Worm (Caenorhabditis elegans): ENCODE data around the gene set-8.

The set-8 gene

ce11 chrX:13477356-13477755, 30.8 kb downstream of the set-8 start, which contains the start of gene efn-3:
TSS of gene efn-3 (minus strand) at chrX:13477456.
- no peak for TF ChIP-seq hrde-1 (tag; optimal IDR thresholded peaks at IDR 0.05; ENCODE audit: borderline replicate concordance)

- TF ChIP-seq attf-6 (GFP tag; IDR thresholded peaks at IDR 0.05) = no peak
- no peak for TF ChIP-seq aptf-2 (GFP tag; conservative IDR thresholded peaks at IDR 0.05)
- TF ChIP-seq let-607 (tag; optimal IDR thresholded peaks at IDR 0.05) = no peak
- TF ChIP-seq snpc-1.3 (tag; optimal IDR thresholded peaks at IDR 0.05; ENCODE audit: insufficient read depth) = no peak
- TF ChIP-seq ets-4 (GFP tag; optimal IDR thresholded peaks at IDR 0.05) = no peak
- no peak for TF ChIP-seq nfyb-1 (GFP tag; IDR thresholded peaks at IDR 0.05)
- no peak for TF ChIP-seq zim-3 (tag; optimal IDR thresholded peaks at IDR 0.05)
- TF ChIP-seq madf-6 (GFP tag; IDR thresholded peaks at IDR 0.05) = no peak
- TF ChIP-seq rec-8 (tag; optimal IDR thresholded peaks at IDR 0.05) = no peak
- no peak for TF ChIP-seq Y53G8AR.9 (GFP tag; conservative IDR thresholded peaks at IDR 0.05)
- TF ChIP-seq somi-1 (GFP tag; optimal IDR thresholded peaks at IDR 0.05) = no peak
Observed at ce11 chrX:13481704-13482103, 35.2 kb downstream of the set-8 start, which contains the start of gene srd-50. TSS of gene srd-50 (minus strand) at chrX:13481804.

DNA sequence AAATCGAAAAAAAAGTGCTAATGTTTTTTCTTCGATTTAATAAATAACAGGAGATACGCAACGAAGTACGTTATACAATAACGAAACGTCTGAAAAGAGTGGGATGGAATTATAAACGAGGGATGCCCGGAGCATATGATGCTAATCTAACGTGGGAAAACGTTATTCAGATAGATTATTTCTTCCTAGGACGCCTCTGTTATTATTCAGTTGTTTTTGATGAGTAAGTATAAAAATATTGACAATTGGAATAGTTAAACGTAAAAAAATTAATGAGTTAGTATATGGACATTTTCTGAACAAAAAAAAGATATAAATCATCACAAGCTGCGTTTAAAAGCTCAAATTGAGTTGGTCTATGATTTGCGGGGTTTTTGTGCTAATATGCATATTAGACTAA, 38.3 kb downstream of the set-8 start, which contains the start of gene srd-51:
Gene srd-51 (minus strand): TSS at position 101 of the 400 bp plus-strand sequence.
- TF ChIP-seq snpc-4 (GFP tag; optimal IDR thresholded peaks at IDR 0.05) (no peak), snpc-4 (tag; optimal IDR thresholded peaks at IDR 0.05) (no peak), hmg-1.2 (GFP tag; IDR thresholded peaks at IDR 0.05) (no peak), mcd-1 (GFP tag; IDR thresholded peaks at IDR 0.05) (no peak), mel-28 (tag; optimal IDR thresholded peaks at IDR 0.05; ENCODE audit: borderline replicate concordance) (no peak), akir-1 (GFP tag; optimal IDR thresholded peaks at IDR 0.05) (no peak), lsy-27 (tag; optimal IDR thresholded peaks at IDR 0.05; ENCODE audit: borderline replicate concordance, insufficient read depth) (no peak), lin-40 (tag; optimal IDR thresholded peaks at IDR 0.05) (no peak), hrde-1 (tag; optimal IDR thresholded peaks at IDR 0.05; ENCODE audit: borderline replicate concordance) (no peak), dpl-1 (GFP tag; optimal IDR thresholded peaks at IDR 0.05) (no peak), snpc-1.3 (tag; optimal IDR thresholded peaks at IDR 0.05; ENCODE audit: insufficient read depth) (no peak)

- no peak for TF ChIP-seq mcd-1 (GFP tag; IDR thresholded peaks at IDR 0.05)
- no peak for TF ChIP-seq Y56A3A.18 (GFP tag; IDR thresholded peaks at IDR 0.05)
Observed at ce11 chrX:13493762-13494161, 47.2 kb downstream of the set-8 start.
